Worm (Caenorhabditis elegans) whole organism, L3 larva: ENCODE data around the gene T25E4.2.

ENCODE experiments used
- R02D3.7 ChIP-seq: fragments of 150-350 bp; optimal IDR thresholded peaks from 2 replicates; lab custom pipeline; 2014; ENCODE audit warnings: missing biosample characterization, missing genetic modification characterization
- ama-1 ChIP-seq: fragments of 150-350 bp; optimal IDR thresholded peaks from 2 replicates; lab custom pipeline; 2018
- ceh-82 ChIP-seq: fragments of 150-350 bp; optimal IDR thresholded peaks from 2 replicates; lab custom pipeline; 2014; ENCODE audit warnings: missing biosample characterization, missing genetic modification characterization
- elt-1 ChIP-seq: fragments of 150-350 bp; optimal IDR thresholded peaks from 2 replicates; lab custom pipeline; 2014; ENCODE audit warnings: missing biosample characterization, missing genetic modification characterization
- elt-3 ChIP-seq, 3 experiments: fragments of 150-350 bp in 1 of 3; sonication (generic microtip) in 2 of 3; optimal IDR thresholded peaks; 2 replicates in 2 of 3; 4 replicates in 1 of 3; lab custom pipeline; 2014 to 2017; ENCODE audit warnings: missing biosample characterization in 3 of 3, missing genetic modification characterization in 3 of 3
- fos-1 ChIP-seq: fragments of 150-350 bp; optimal IDR thresholded peaks from 2 replicates; lab custom pipeline; 2014; ENCODE audit warnings: missing biosample characterization, missing genetic modification characterization
- jun-1 ChIP-seq: fragments of 150-350 bp; optimal IDR thresholded peaks from 2 replicates; lab custom pipeline; 2014; ENCODE audit warnings: missing biosample characterization, missing genetic modification reagents, missing genetic modification characterization
- nhr-28 ChIP-seq: fragments of 150-350 bp; optimal IDR thresholded peaks from 2 replicates; lab custom pipeline; 2014; ENCODE audit warnings: missing biosample characterization, missing genetic modification characterization
- pha-4 ChIP-seq: fragments of 150-350 bp; optimal IDR thresholded peaks from 2 replicates; lab custom pipeline; 2014; ENCODE audit warnings: missing biosample characterization, missing genetic modification reagents, missing genetic modification characterization
- sea-2 ChIP-seq: fragments of 150-350 bp; sonication (generic microtip); optimal IDR thresholded peaks from 4 replicates; lab custom pipeline; 2014; ENCODE audit warnings: missing biosample characterization, missing genetic modification reagents, missing genetic modification characterization
- skn-1 ChIP-seq: fragments of 150-350 bp; optimal IDR thresholded peaks from 2 replicates; lab custom pipeline; 2014; ENCODE audit warnings: missing biosample characterization, missing genetic modification characterization
- snpc-4 ChIP-seq: fragments of 150-350 bp; optimal IDR thresholded peaks from 2 replicates; lab custom pipeline; 2014; ENCODE audit warnings: missing biosample characterization, missing genetic modification characterization
- unc-62 ChIP-seq: fragments of 150-350 bp; sonication (generic microtip); optimal IDR thresholded peaks from 4 replicates; lab custom pipeline; 2014; ENCODE audit warnings: missing biosample characterization, missing genetic modification reagents, missing genetic modification characterization
- ztf-4 ChIP-seq: fragments of 150-350 bp; optimal IDR thresholded peaks from 2 replicates; lab custom pipeline; 2014; ENCODE audit warnings: missing biosample characterization, missing genetic modification characterization

DNA sequence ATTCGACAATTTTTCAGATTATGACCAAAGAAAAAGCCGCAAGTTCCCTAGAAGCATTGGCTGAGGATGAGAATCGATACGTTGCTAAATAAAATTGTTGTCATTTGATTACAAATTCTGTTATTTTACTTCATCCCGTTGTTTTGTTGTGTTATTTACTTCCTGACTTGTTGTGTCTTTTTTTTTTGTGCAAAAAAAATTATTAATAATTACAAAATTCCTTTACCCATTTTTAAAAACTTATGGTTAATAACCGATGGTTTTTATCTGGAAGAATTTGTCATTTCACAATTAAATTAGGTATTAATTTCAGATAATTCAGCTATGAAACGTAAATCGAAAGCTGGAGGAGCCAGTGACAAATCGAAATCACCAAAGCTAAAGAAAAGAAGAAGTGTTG is 14.0 kb upstream of the T25E4.2 start, which contains the start of gene C17G10.1:
- TF ChIP-seq pha-4 (tag; lab: Kevin White, UChicago): no peak
- TF ChIP-seq ceh-82 (tag; lab: Kevin White, UChicago): no peak
- TF ChIP-seq fos-1 (tag; lab: Kevin White, UChicago): no peak
- no peak for TF ChIP-seq unc-62
- no peak for TF ChIP-seq nhr-28
- TF ChIP-seq ama-1 (lab: Kevin White, UChicago): no peak
- no peak for TF ChIP-seq snpc-4 (tag; lab: Kevin White, UChicago)
- TF ChIP-seq elt-1: no peak
- no peak for TF ChIP-seq R02D3.7 (tag; lab: Kevin White, UChicago)
- TF ChIP-seq jun-1 (tag; lab: Kevin White, UChicago): no peak
- TF ChIP-seq ztf-4 (tag; lab: Kevin White, UChicago): no peak
- TF ChIP-seq elt-3 (tag; optimal IDR thresholded peaks at IDR 0.05; lab: Kevin White, UChicago): no peak
- TF ChIP-seq skn-1 (tag; lab: Kevin White, UChicago): no peak
- no peak for TF ChIP-seq sea-2 (GFP tag; lab: Kevin White, UChicago)
